Worm (Caenorhabditis elegans): Measurements from ENCODE around the gene nspc-20.

- TF ChIP-seq flt-1 (GFP tag; IDR thresholded peaks at IDR 0.05), result no peak
- no peak for TF ChIP-seq cog-1 (tag; optimal IDR thresholded peaks at IDR 0.05)
Measured at ce11 chrX:14513462-14513861, 16.5 kb downstream of the nspc-20 start.
